Worm (Caenorhabditis elegans): Measurements from ENCODE around the gene W02A2.5.

- no peak for TF ChIP-seq aly-2 (tag; optimal IDR thresholded peaks at IDR 0.05)
- TF ChIP-seq tag-97 (GFP tag; IDR thresholded peaks at IDR 0.05): no peak
- TF ChIP-seq D1046.2 (GFP tag; IDR thresholded peaks at IDR 0.05): no peak
Observed at ce11 chrIV:13330547-13330946, 12.1 kb upstream of the W02A2.5 start.

All from whole organism, L4 larva.